Worm (Caenorhabditis elegans) whole organism, late embryonic: ENCODE results near the gene F21A3.3.

Experiments
- C38D4.7 ChIP-seq: fragments of 200-800 bp; sonication (Bioruptor generic); optimal IDR thresholded peaks from 2 replicates; lab custom pipeline; 2018; ENCODE audit warnings: mild to moderate bottlenecking, missing genetic modification characterization, moderate library complexity, missing compliant biosample characterization
- K02D7.2 ChIP-seq: sonication (generic microtip); optimal IDR thresholded peaks from 2 replicates; lab custom pipeline; 2017; ENCODE audit warnings: mild to moderate bottlenecking, missing genetic modification characterization, missing compliant biosample characterization
- ahr-1 ChIP-seq: sonication (generic microtip); optimal IDR thresholded peaks from 2 replicates; lab custom pipeline; 2016; ENCODE audit warnings: missing genetic modification characterization, missing compliant biosample characterization
- ama-1 ChIP-seq: fragments of 150-350 bp; optimal IDR thresholded peaks from 2 replicates; lab custom pipeline; 2014
- ceh-14 ChIP-seq: sonication (generic microtip); optimal IDR thresholded peaks from 2 replicates; lab custom pipeline; 2016; ENCODE audit warnings: missing genotype, missing genetic modification characterization, missing compliant biosample characterization
- ceh-19 ChIP-seq: fragments of 200-800 bp; sonication (Bioruptor generic); optimal IDR thresholded peaks from 2 replicates; lab custom pipeline; 2018; ENCODE audit warnings: mild to moderate bottlenecking, missing genetic modification characterization, missing compliant biosample characterization
- ceh-2 ChIP-seq: sonication (generic microtip); optimal IDR thresholded peaks from 2 replicates; lab custom pipeline; 2016; ENCODE audit warnings: missing genotype, missing genetic modification characterization, missing compliant biosample characterization
- ceh-31 ChIP-seq: sonication (generic microtip); optimal IDR thresholded peaks from 2 replicates; lab custom pipeline; 2016; ENCODE audit warnings: missing genetic modification characterization, missing compliant biosample characterization
- ceh-34 ChIP-seq: sonication (generic microtip); optimal IDR thresholded peaks from 2 replicates; lab custom pipeline; 2016; ENCODE audit warnings: mild to moderate bottlenecking, missing genetic modification characterization, missing compliant biosample characterization
- ceh-48 ChIP-seq: sonication (generic microtip); optimal IDR thresholded peaks from 2 replicates; lab custom pipeline; 2016; ENCODE audit warnings: missing genetic modification characterization, inconsistent platforms, missing compliant biosample characterization
- ceh-6 ChIP-seq: fragments of 200-800 bp; sonication (Bioruptor generic); optimal IDR thresholded peaks from 2 replicates; lab custom pipeline; 2018; ENCODE audit warnings: mild to moderate bottlenecking, missing genetic modification characterization, missing compliant biosample characterization
- che-1 ChIP-seq: sonication (generic microtip); optimal IDR thresholded peaks from 2 replicates; lab custom pipeline; 2016; ENCODE audit warnings: mild to moderate bottlenecking, missing genetic modification characterization, missing compliant biosample characterization
- dmd-4 ChIP-seq: sonication (generic microtip); optimal IDR thresholded peaks from 2 replicates; lab custom pipeline; 2016; ENCODE audit warnings: borderline replicate concordance, missing genetic modification characterization, missing compliant biosample characterization
- dve-1 ChIP-seq: sonication (generic microtip); optimal IDR thresholded peaks from 2 replicates; lab custom pipeline; 2017; ENCODE audit warnings: antibody characterized with exemption, mild to moderate bottlenecking, missing genetic modification characterization, missing compliant biosample characterization
- elt-2 ChIP-seq: sonication (generic microtip); optimal IDR thresholded peaks from 2 replicates; lab custom pipeline; 2016; ENCODE audit warnings: missing genetic modification reagents, missing genetic modification characterization, missing compliant biosample characterization
- ets-4 ChIP-seq: sonication (generic microtip); optimal IDR thresholded peaks from 2 replicates; lab custom pipeline; 2016; ENCODE audit warnings: missing genetic modification characterization, missing compliant biosample characterization
- eyg-1 ChIP-seq: sonication (generic microtip); optimal IDR thresholded peaks from 2 replicates; lab custom pipeline; 2016; ENCODE audit warnings: missing genotype, missing genetic modification characterization, missing compliant biosample characterization
- fax-1 ChIP-seq: sonication (generic microtip); optimal IDR thresholded peaks from 2 replicates; lab custom pipeline; 2016; ENCODE audit warnings: missing genotype, missing genetic modification characterization, missing compliant biosample characterization
- fkh-10 ChIP-seq: fragments of 150-350 bp; optimal IDR thresholded peaks from 2 replicates; lab custom pipeline; 2014; ENCODE audit warnings: missing biosample characterization, missing genetic modification reagents, missing genetic modification characterization
- fkh-6 ChIP-seq: sonication (generic microtip); optimal IDR thresholded peaks from 2 replicates; lab custom pipeline; 2016; ENCODE audit warnings: missing genetic modification characterization, missing compliant biosample characterization
- gmeb-2 ChIP-seq: sonication (generic microtip); optimal IDR thresholded peaks from 2 replicates; lab custom pipeline; 2016; ENCODE audit warnings: missing genetic modification characterization, inconsistent platforms, missing compliant biosample characterization
- hlh-15 ChIP-seq: sonication (generic microtip); optimal IDR thresholded peaks from 2 replicates; lab custom pipeline; 2016; ENCODE audit warnings: missing genetic modification characterization, missing compliant biosample characterization
- hlh-30 ChIP-seq: sonication (generic microtip); optimal IDR thresholded peaks from 2 replicates; lab custom pipeline; 2017; ENCODE audit warnings: antibody characterized with exemption, missing genetic modification characterization, missing compliant biosample characterization; ENCODE audit not compliant: insufficient read depth
- hlh-6 ChIP-seq: sonication (generic microtip); optimal IDR thresholded peaks from 2 replicates; lab custom pipeline; 2016; ENCODE audit warnings: missing genotype, missing genetic modification characterization, missing compliant biosample characterization
- hlh-8 ChIP-seq: sonication (generic microtip); optimal IDR thresholded peaks from 2 replicates; lab custom pipeline; 2016; ENCODE audit warnings: missing genotype, missing genetic modification characterization, missing compliant biosample characterization
- lim-6 ChIP-seq: sonication (generic microtip); optimal IDR thresholded peaks from 2 replicates; lab custom pipeline; 2016; ENCODE audit warnings: missing genetic modification characterization, missing compliant biosample characterization
- lin-11 ChIP-seq: fragments of 200-800 bp; sonication (Bioruptor generic); optimal IDR thresholded peaks from 2 replicates; lab custom pipeline; 2018; ENCODE audit warnings: mild to moderate bottlenecking, missing genetic modification characterization, missing compliant biosample characterization
- madf-2 ChIP-seq: sonication (generic microtip); optimal IDR thresholded peaks from 2 replicates; lab custom pipeline; 2017; ENCODE audit warnings: missing genetic modification characterization, missing compliant biosample characterization
- nfya-1 ChIP-seq: sonication (generic microtip); optimal IDR thresholded peaks from 2 replicates; lab custom pipeline; 2017; ENCODE audit warnings: missing genetic modification characterization, mild to moderate bottlenecking, missing compliant biosample characterization, antibody characterized with exemption, moderate library complexity
- nhr-11 ChIP-seq: fragments of 150-350 bp; optimal IDR thresholded peaks from 2 replicates; lab custom pipeline; 2014; ENCODE audit warnings: missing biosample characterization, missing genetic modification characterization
- nhr-232 ChIP-seq: sonication (generic microtip); optimal IDR thresholded peaks from 2 replicates; lab custom pipeline; 2016; ENCODE audit warnings: missing genetic modification characterization, missing compliant biosample characterization
- npax-4 ChIP-seq: sonication (generic microtip); optimal IDR thresholded peaks from 2 replicates; lab custom pipeline; 2016; ENCODE audit warnings: missing genetic modification characterization, missing compliant biosample characterization
- odd-2 ChIP-seq: sonication (generic microtip); optimal IDR thresholded peaks from 2 replicates; lab custom pipeline; 2017; ENCODE audit warnings: antibody characterized with exemption, mild to moderate bottlenecking, missing genetic modification characterization, missing compliant biosample characterization
- pag-3 ChIP-seq: sonication (generic microtip); optimal IDR thresholded peaks from 2 replicates; lab custom pipeline; 2016; ENCODE audit warnings: missing compliant biosample characterization, missing genetic modification characterization, borderline replicate concordance
- pat-9 ChIP-seq: fragments of 200-800 bp; sonication (Bioruptor generic); optimal IDR thresholded peaks from 2 replicates; lab custom pipeline; 2018; ENCODE audit warnings: mild to moderate bottlenecking, missing genetic modification characterization, moderate library complexity, missing compliant biosample characterization
- pha-4 ChIP-seq: fragments of 150-350 bp; optimal IDR thresholded peaks from 2 replicates; lab custom pipeline; 2018; ENCODE audit warnings: missing biosample characterization, missing genetic modification reagents, missing genetic modification characterization
- pros-1 ChIP-seq: fragments of 150-350 bp; optimal IDR thresholded peaks from 2 replicates; lab custom pipeline; 2014; ENCODE audit warnings: missing biosample characterization, missing genetic modification reagents, missing genetic modification characterization
- rnt-1 ChIP-seq: sonication (generic microtip); optimal IDR thresholded peaks from 2 replicates; lab custom pipeline; 2016; ENCODE audit warnings: missing genetic modification characterization, missing compliant biosample characterization
- sox-2 ChIP-seq: fragments of 200-800 bp; sonication (Bioruptor generic); IDR thresholded peaks from 2 replicates; pipeline ENCODE4 v1.3.6; 2022; ENCODE audit warnings: missing genetic modification reagents, missing genetic modification characterization, missing compliant biosample characterization
- sox-4 ChIP-seq: sonication (generic microtip); optimal IDR thresholded peaks from 2 replicates; lab custom pipeline; 2017; ENCODE audit warnings: mild to moderate bottlenecking, missing genetic modification characterization, inconsistent platforms, missing compliant biosample characterization
- syd-9 ChIP-seq: sonication (generic microtip); optimal IDR thresholded peaks from 2 replicates; lab custom pipeline; 2016; ENCODE audit warnings: mild to moderate bottlenecking, missing genetic modification characterization, moderate library complexity, missing compliant biosample characterization
- tbx-2 ChIP-seq: sonication (generic microtip); optimal IDR thresholded peaks from 2 replicates; lab custom pipeline; 2016; ENCODE audit warnings: missing genetic modification characterization, missing compliant biosample characterization
- tbx-7 ChIP-seq: sonication (generic microtip); optimal IDR thresholded peaks from 2 replicates; lab custom pipeline; 2016; ENCODE audit warnings: missing genotype, missing genetic modification characterization, missing compliant biosample characterization
- ttx-3 ChIP-seq: sonication (generic microtip); optimal IDR thresholded peaks from 2 replicates; lab custom pipeline; 2016; ENCODE audit warnings: missing genetic modification reagents, missing genetic modification characterization, missing compliant biosample characterization
- unc-42 ChIP-seq: sonication (generic microtip); optimal IDR thresholded peaks from 2 replicates; lab custom pipeline; 2016; ENCODE audit warnings: missing genotype, missing genetic modification characterization, missing compliant biosample characterization
- ztf-16 ChIP-seq: sonication (generic microtip); optimal IDR thresholded peaks from 2 replicates; lab custom pipeline; 2017; ENCODE audit warnings: missing genetic modification characterization, missing compliant biosample characterization

Gene F21A3.3

DNA sequence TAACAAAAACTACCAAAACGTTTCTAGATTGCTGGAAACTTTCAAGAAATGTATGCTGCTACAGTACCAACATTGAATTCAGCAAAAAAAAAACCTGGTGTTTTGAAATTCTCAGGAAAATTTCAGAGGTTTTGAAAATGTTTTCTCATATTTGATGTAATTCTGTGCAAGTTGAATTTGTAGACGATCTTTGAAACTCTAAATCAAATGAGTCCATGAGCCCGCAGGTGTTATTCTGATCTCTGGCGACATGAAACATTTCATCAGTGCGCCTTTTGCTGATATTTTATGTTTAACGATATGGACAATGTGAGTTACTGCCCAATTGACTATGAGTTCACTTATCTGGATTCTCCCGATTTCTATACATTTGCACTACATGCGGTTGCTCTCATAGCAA lies 23.8 kb upstream of the F21A3.3 start, which contains the start of gene srh-218:
TSS of gene srh-218 (plus strand) at position 301 of the 400 bp plus-strand sequence.
- TF ChIP-seq dve-1: no peak
- TF ChIP-seq hlh-8 (tag; lab: Kevin White, UChicago): no peak
- no peak for TF ChIP-seq ama-1 (lab: Kevin White, UChicago)
- TF ChIP-seq ahr-1: no peak
- TF ChIP-seq che-1: no peak
- TF ChIP-seq unc-42 (tag; lab: Kevin White, UChicago): no peak
- TF ChIP-seq tbx-7 (tag; lab: Kevin White, UChicago): no peak
- no peak for TF ChIP-seq fkh-10 (GFP tag; lab: Kevin White, UChicago)
- no peak for TF ChIP-seq fkh-6 (tag; lab: Kevin White, UChicago)
- no peak for TF ChIP-seq eyg-1 (tag; lab: Kevin White, UChicago)
- no peak for TF ChIP-seq rnt-1 (tag; lab: Kevin White, UChicago)
- TF ChIP-seq ceh-19: no peak
- no peak for TF ChIP-seq pag-3 (tag; lab: Kevin White, UChicago)
- TF ChIP-seq C38D4.7: no peak
- no peak for TF ChIP-seq K02D7.2 (tag; lab: Kevin White, UChicago)
- no peak for TF ChIP-seq lin-11 (tag; lab: Kevin White, UChicago)
- TF ChIP-seq hlh-6 (tag; lab: Kevin White, UChicago): no peak
- TF ChIP-seq hlh-30 (tag; lab: Kevin White, UChicago): no peak

ce11 chrV:15495169-15495568 lies 22.3 kb upstream of the F21A3.3 start, which contains the start of gene srh-219:
TSS of gene srh-219 (plus strand) at chrV:15495469.
- TF ChIP-seq nhr-11 (tag; lab: Kevin White, UChicago): no peak
- TF ChIP-seq npax-4 (tag; lab: Kevin White, UChicago): no peak
- TF ChIP-seq dve-1: no peak
- no peak for TF ChIP-seq dmd-4 (tag; lab: Kevin White, UChicago)
- TF ChIP-seq hlh-8 (tag; lab: Kevin White, UChicago): no peak
- TF ChIP-seq ttx-3: no peak
- no peak for TF ChIP-seq pat-9 (tag; lab: Kevin White, UChicago)
- TF ChIP-seq sox-4 (tag; lab: Kevin White, UChicago): no peak
- TF ChIP-seq rnt-1 (tag; lab: Kevin White, UChicago): no peak
- no peak for TF ChIP-seq ama-1 (lab: Kevin White, UChicago)
- TF ChIP-seq gmeb-2: no peak
- TF ChIP-seq ztf-16 (tag; lab: Kevin White, UChicago): no peak
- no peak for TF ChIP-seq unc-42 (tag; lab: Kevin White, UChicago)
- TF ChIP-seq ceh-48: no peak
- TF ChIP-seq fax-1: no peak
- TF ChIP-seq lim-6: no peak

DNA sequence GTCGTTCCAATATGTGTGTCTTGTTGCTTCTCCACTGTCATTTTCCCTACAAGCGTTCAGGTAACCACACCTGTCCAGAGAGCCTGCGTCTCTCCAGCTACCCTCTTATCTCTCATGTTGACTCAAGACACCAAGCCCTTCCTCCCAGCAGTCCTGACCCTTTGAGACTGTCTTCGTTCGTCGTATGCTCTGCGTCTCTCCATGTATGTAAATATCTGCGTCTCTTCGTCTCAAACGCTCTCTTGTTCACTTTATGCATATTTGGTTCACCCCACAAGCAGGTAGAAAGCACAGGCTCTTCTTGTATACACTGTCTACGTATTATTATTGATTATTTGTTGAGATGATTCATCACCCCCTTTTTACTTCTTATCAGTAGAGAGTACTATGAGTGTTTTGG lies 19.8 kb upstream of the F21A3.3 start:
- TF ChIP-seq ceh-34 (tag; lab: Kevin White, UChicago): peak; percentile 48
- TF ChIP-seq ets-4: peak; percentile 15
- peak; percentile 77 for TF ChIP-seq elt-2 (tag; lab: Kevin White, UChicago)
- peak; percentile 8 for TF ChIP-seq ceh-2
- peak; percentile 46 for TF ChIP-seq nfya-1 (tag; lab: Kevin White, UChicago)
- no peak for TF ChIP-seq fkh-10 (GFP tag; lab: Kevin White, UChicago)
- TF ChIP-seq pros-1: peak; percentile 9
- TF ChIP-seq pat-9 (tag; lab: Kevin White, UChicago): no peak
- peak; percentile 63 for TF ChIP-seq tbx-2 (tag; lab: Kevin White, UChicago)
- TF ChIP-seq hlh-30 (tag; lab: Kevin White, UChicago): peak; percentile 58
- TF ChIP-seq K02D7.2 (tag; lab: Kevin White, UChicago): no peak

ce11 chrV:15498434-15498833 lies 19.1 kb upstream of the F21A3.3 start, which contains the start of gene C06B8.7:
TSS of gene C06B8.7 (plus strand) at chrV:15498734.
- no peak for TF ChIP-seq ceh-6 (GFP tag; lab: Kevin White, UChicago)
- TF ChIP-seq nhr-232 (tag; lab: Kevin White, UChicago): no peak
- TF ChIP-seq lim-6: no peak
- TF ChIP-seq hlh-15 (tag; lab: Kevin White, UChicago): no peak
- no peak for TF ChIP-seq hlh-6 (tag; lab: Kevin White, UChicago)
- TF ChIP-seq fkh-6 (tag; lab: Kevin White, UChicago): no peak
- TF ChIP-seq elt-2 (tag; lab: Kevin White, UChicago): no peak
- TF ChIP-seq odd-2 (tag; lab: Kevin White, UChicago): no peak
- TF ChIP-seq ceh-31 (tag; lab: Kevin White, UChicago): no peak
- TF ChIP-seq syd-9: no peak
- no peak for TF ChIP-seq ztf-16 (tag; lab: Kevin White, UChicago)
- TF ChIP-seq ceh-14: no peak
- TF ChIP-seq sox-2: no peak
- no peak for TF ChIP-seq pha-4 (tag; lab: Kevin White, UChicago)
- TF ChIP-seq npax-4 (tag; lab: Kevin White, UChicago): no peak
- TF ChIP-seq ceh-19: no peak
- no peak for TF ChIP-seq madf-2 (tag; lab: Kevin White, UChicago)
